Worm (Caenorhabditis elegans) whole organism, mixed stage, embryonic: ENCODE data around the gene K11H12.8.
A peak's percentile ranks its signal among the peaks of the same experiment; 100 is the strongest.

Experiments
- M03D4.4 ChIP-seq: sonication (generic microtip); optimal IDR thresholded peaks from 2 replicates; lab custom pipeline; 2017; ENCODE audit warnings: mild to moderate bottlenecking, missing genetic modification characterization, missing compliant biosample characterization
- bed-3 ChIP-seq: fragments of 200-800 bp; sonication (Bioruptor generic); optimal IDR thresholded peaks from 3 replicates; lab custom pipeline; 2018; ENCODE audit warnings: mild to moderate bottlenecking, missing genetic modification characterization, moderate library complexity, missing compliant biosample characterization
- blmp-1 ChIP-seq: fragments of 150-350 bp; optimal IDR thresholded peaks from 2 replicates; lab custom pipeline; 2014; ENCODE audit warnings: missing biosample characterization, missing genetic modification characterization
- ceh-39 ChIP-seq: fragments of 150-350 bp; optimal IDR thresholded peaks from 2 replicates; lab custom pipeline; 2014; ENCODE audit warnings: missing biosample characterization, missing genetic modification characterization
- ceh-43 ChIP-seq: fragments of 200-800 bp; sonication (Bioruptor generic); optimal IDR thresholded peaks from 2 replicates; lab custom pipeline; 2018; ENCODE audit warnings: mild to moderate bottlenecking, missing genetic modification characterization, moderate library complexity, missing compliant biosample characterization
- ceh-83 ChIP-seq: fragments of 200-800 bp; sonication (Bioruptor generic); optimal IDR thresholded peaks from 2 replicates; lab custom pipeline; 2018; ENCODE audit warnings: mild to moderate bottlenecking, missing genetic modification characterization, missing compliant biosample characterization
- ces-1 ChIP-seq: fragments of 150-350 bp; optimal IDR thresholded peaks from 2 replicates; lab custom pipeline; 2014; ENCODE audit warnings: missing biosample characterization, missing genetic modification reagents, missing genetic modification characterization
- cnd-1 ChIP-seq: fragments of 200-800 bp; sonication (Bioruptor generic); optimal IDR thresholded peaks from 2 replicates; lab custom pipeline; 2018; ENCODE audit warnings: mild to moderate bottlenecking, missing genetic modification characterization, missing compliant biosample characterization
- drap-1 ChIP-seq: fragments of 200-800 bp; sonication (Bioruptor generic); optimal IDR thresholded peaks from 3 replicates; lab custom pipeline; 2018; ENCODE audit warnings: mild to moderate bottlenecking, missing genetic modification characterization, missing compliant biosample characterization
- elt-3 ChIP-seq: fragments of 150-350 bp; optimal IDR thresholded peaks from 2 replicates; lab custom pipeline; 2014; ENCODE audit warnings: missing biosample characterization, missing genetic modification characterization
- flh-1 ChIP-seq: fragments of 200-800 bp; sonication (Bioruptor generic); optimal IDR thresholded peaks from 2 replicates; lab custom pipeline; 2018; ENCODE audit warnings: mild to moderate bottlenecking, missing genetic modification characterization, moderate library complexity, missing compliant biosample characterization
- ham-2 ChIP-seq: fragments of 200-800 bp; sonication (Bioruptor generic); optimal IDR thresholded peaks from 2 replicates; lab custom pipeline; 2018; ENCODE audit warnings: mild to moderate bottlenecking, missing genetic modification characterization, missing compliant biosample characterization
- hlh-1 ChIP-seq: fragments of 150-350 bp; optimal IDR thresholded peaks from 2 replicates; lab custom pipeline; 2014; ENCODE audit warnings: missing biosample characterization, missing genetic modification reagents, missing genetic modification characterization
- lin-13 ChIP-seq: fragments of 150-350 bp; optimal IDR thresholded peaks from 2 replicates; lab custom pipeline; 2014; ENCODE audit warnings: missing biosample characterization, missing genetic modification characterization
- lin-32 ChIP-seq: fragments of 200-800 bp; sonication (Bioruptor generic); optimal IDR thresholded peaks from 2 replicates; lab custom pipeline; 2018; ENCODE audit warnings: mild to moderate bottlenecking, missing genetic modification characterization, missing compliant biosample characterization
- lsy-2 ChIP-seq: fragments of 150-350 bp; optimal IDR thresholded peaks from 2 replicates; lab custom pipeline; 2014; ENCODE audit warnings: missing biosample characterization, missing genetic modification characterization
- mab-5 ChIP-seq: fragments of 150-350 bp; optimal IDR thresholded peaks from 2 replicates; lab custom pipeline; 2014; ENCODE audit warnings: missing biosample characterization, missing genetic modification characterization
- mep-1 ChIP-seq: fragments of 150-350 bp; optimal IDR thresholded peaks from 2 replicates; lab custom pipeline; 2017; ENCODE audit warnings: missing biosample characterization, missing genetic modification reagents, missing genetic modification characterization, inconsistent platforms
- mls-2 ChIP-seq: sonication (generic microtip); optimal IDR thresholded peaks from 2 replicates; lab custom pipeline; 2016; ENCODE audit warnings: mild to moderate bottlenecking, missing genetic modification characterization, moderate library complexity, missing compliant biosample characterization
- nhr-2 ChIP-seq: fragments of 150-350 bp; optimal IDR thresholded peaks from 2 replicates; lab custom pipeline; 2014; ENCODE audit warnings: missing biosample characterization, missing genetic modification characterization
- nhr-237 ChIP-seq: fragments of 150-350 bp; optimal IDR thresholded peaks from 2 replicates; lab custom pipeline; 2014; ENCODE audit warnings: missing biosample characterization, missing genetic modification characterization
- nhr-28 ChIP-seq: fragments of 150-350 bp; optimal IDR thresholded peaks from 2 replicates; lab custom pipeline; 2014; ENCODE audit warnings: missing biosample characterization, missing genetic modification characterization
- nhr-76 ChIP-seq: sonication (generic microtip); optimal IDR thresholded peaks from 2 replicates; lab custom pipeline; 2017; ENCODE audit warnings: missing biosample characterization, missing genetic modification characterization
- pha-4 ChIP-seq: fragments of 150-350 bp; optimal IDR thresholded peaks from 2 replicates; lab custom pipeline; 2018; ENCODE audit warnings: missing biosample characterization, missing genetic modification reagents, missing genetic modification characterization
- sem-2 ChIP-seq: fragments of 200-800 bp; sonication (Bioruptor generic); optimal IDR thresholded peaks from 2 replicates; lab custom pipeline; 2018; ENCODE audit warnings: mild to moderate bottlenecking, missing genetic modification characterization, missing compliant biosample characterization
- snpc-4 ChIP-seq: fragments of 150-350 bp; optimal IDR thresholded peaks from 2 replicates; lab custom pipeline; 2014; ENCODE audit warnings: missing biosample characterization, missing genetic modification characterization
- sptf-1 ChIP-seq: sonication (generic microtip); optimal IDR thresholded peaks from 2 replicates; lab custom pipeline; 2017; ENCODE audit warnings: mild to moderate bottlenecking, missing genetic modification characterization, moderate library complexity, missing compliant biosample characterization
- tbx-8 ChIP-seq: fragments of 200-800 bp; sonication (Bioruptor generic); optimal IDR thresholded peaks from 2 replicates; lab custom pipeline; 2018; ENCODE audit warnings: mild to moderate bottlenecking, missing genetic modification characterization, moderate library complexity, missing compliant biosample characterization
- unc-120 ChIP-seq: sonication (generic microtip); optimal IDR thresholded peaks from 2 replicates; lab custom pipeline; 2017; ENCODE audit warnings: missing genetic modification characterization, missing compliant biosample characterization; ENCODE audit not compliant: poor library complexity, severe bottlenecking
- unc-39 ChIP-seq: fragments of 150-350 bp; optimal IDR thresholded peaks from 2 replicates; lab custom pipeline; 2014; ENCODE audit warnings: missing biosample characterization, missing genetic modification characterization
- unc-62 ChIP-seq: fragments of 150-350 bp; optimal IDR thresholded peaks from 2 replicates; lab custom pipeline; 2014; ENCODE audit warnings: missing biosample characterization, missing genetic modification reagents, missing genetic modification characterization
- zip-8 ChIP-seq: fragments of 150-350 bp; optimal IDR thresholded peaks from 2 replicates; lab custom pipeline; 2014; ENCODE audit warnings: missing biosample characterization, missing genetic modification characterization
- ztf-11 ChIP-seq: fragments of 150-350 bp; optimal IDR thresholded peaks from 2 replicates; lab custom pipeline; 2014; ENCODE audit warnings: missing biosample characterization, missing genetic modification characterization

The K11H12.8 gene

DNA sequence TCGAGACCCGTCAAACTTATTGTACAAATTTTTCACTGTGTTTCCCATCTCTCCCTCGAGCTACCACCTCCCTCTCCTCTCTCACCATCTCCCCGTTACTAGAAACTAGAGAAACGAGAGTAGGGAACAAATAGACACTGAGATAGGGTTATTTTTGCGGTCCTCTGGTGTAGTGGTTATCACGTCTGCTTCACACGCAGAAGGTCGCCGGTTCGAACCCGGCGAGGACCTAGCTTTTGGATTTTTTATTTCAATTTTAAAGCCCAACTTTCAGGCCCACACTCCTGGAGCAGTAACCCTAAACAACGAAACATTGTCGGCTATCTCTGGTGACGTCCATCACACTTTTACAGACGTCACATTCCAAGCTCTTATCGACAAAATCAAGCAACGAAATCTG, 34.9 kb upstream of the K11H12.8 start:
- no peak for TF ChIP-seq unc-39 (tag; lab: Kevin White, UChicago)
- no peak for TF ChIP-seq elt-3 (tag; lab: Kevin White, UChicago)
- no peak for TF ChIP-seq snpc-4 (tag; lab: Kevin White, UChicago)
- TF ChIP-seq ceh-83 (GFP tag; lab: Kevin White, UChicago), result peak; percentile 85
- peak; percentile 82 for TF ChIP-seq drap-1 (GFP tag; lab: Kevin White, UChicago)
- peak; percentile 68 for TF ChIP-seq ham-2 (GFP tag; lab: Kevin White, UChicago)
- no peak for TF ChIP-seq blmp-1 (tag; lab: Kevin White, UChicago)
- peak; percentile 76 for TF ChIP-seq cnd-1 (tag; lab: Kevin White, UChicago)
- peak; percentile 26 for TF ChIP-seq pha-4 (tag; lab: Kevin White, UChicago)
- TF ChIP-seq ceh-39 (tag; lab: Kevin White, UChicago), result no peak
- TF ChIP-seq unc-120 (tag; lab: Kevin White, UChicago), result peak; percentile 76
- TF ChIP-seq lsy-2 (tag; lab: Kevin White, UChicago), result peak; percentile 2
- peak; percentile 70 for TF ChIP-seq flh-1
- peak; percentile 74 for TF ChIP-seq ceh-43 (GFP tag; lab: Kevin White, UChicago)
- peak; percentile 81 for TF ChIP-seq lin-32 (GFP tag; lab: Kevin White, UChicago)
- peak; percentile 69 for TF ChIP-seq bed-3 (GFP tag; lab: Kevin White, UChicago)
- TF ChIP-seq sptf-1 (tag; lab: Kevin White, UChicago), result peak; percentile 91
- no peak for TF ChIP-seq nhr-76 (tag; lab: Kevin White, UChicago)
- TF ChIP-seq mls-2, result peak; percentile 78
- no peak for TF ChIP-seq lin-13 (tag; lab: Kevin White, UChicago)
- TF ChIP-seq ces-1, result peak; percentile 28
- TF ChIP-seq mep-1 (tag; lab: Kevin White, UChicago), result peak; percentile 29
- peak; percentile 20 for TF ChIP-seq nhr-28 (tag; lab: Kevin White, UChicago)
- peak; percentile 86 for TF ChIP-seq M03D4.4 (tag; lab: Kevin White, UChicago)
- TF ChIP-seq nhr-237 (tag; lab: Kevin White, UChicago), result peak; percentile 8
- no peak for TF ChIP-seq zip-8 (tag; lab: Kevin White, UChicago)
- TF ChIP-seq hlh-1 (tag; lab: Kevin White, UChicago), result no peak
- TF ChIP-seq tbx-8 (GFP tag; lab: Kevin White, UChicago), result peak; percentile 72
- TF ChIP-seq sem-2 (GFP tag; lab: Kevin White, UChicago), result peak; percentile 61
- peak; percentile 5 for TF ChIP-seq unc-62 (GFP tag; lab: Kevin White, UChicago)
- no peak for TF ChIP-seq mab-5
- peak; percentile 21 for TF ChIP-seq ztf-11 (tag; lab: Kevin White, UChicago)

DNA sequence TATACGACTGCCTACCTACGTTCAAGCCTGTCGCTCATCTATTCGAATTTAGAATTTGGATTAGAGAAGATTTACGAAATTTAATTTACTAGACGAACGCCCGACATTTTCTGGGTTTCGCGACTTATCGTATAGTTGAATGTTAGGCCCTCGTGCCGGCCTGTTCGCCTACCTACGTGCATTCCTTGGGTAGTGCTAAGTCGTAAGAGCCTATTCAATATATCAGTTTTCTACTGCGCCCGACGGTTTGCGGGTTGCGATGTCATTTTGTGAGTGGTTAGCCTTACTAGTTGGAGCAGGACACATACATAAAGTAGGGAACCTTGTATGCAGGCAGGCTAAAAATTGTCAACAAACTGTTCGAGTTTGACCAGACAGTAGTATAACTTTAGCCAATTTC, 32.2 kb upstream of the K11H12.8 start:
- TF ChIP-seq lin-32 (GFP tag; lab: Kevin White, UChicago) (no peak), nhr-28 (tag; lab: Kevin White, UChicago) (no peak), sem-2 (GFP tag; lab: Kevin White, UChicago) (no peak), M03D4.4 (tag; lab: Kevin White, UChicago) (no peak), unc-62 (GFP tag; lab: Kevin White, UChicago) (no peak), tbx-8 (GFP tag; lab: Kevin White, UChicago) (no peak), ceh-83 (GFP tag; lab: Kevin White, UChicago) (no peak), unc-120 (tag; lab: Kevin White, UChicago) (no peak), bed-3 (GFP tag; lab: Kevin White, UChicago) (no peak), ceh-39 (tag; lab: Kevin White, UChicago) (no peak)
- TF ChIP-seq, all 35 proteins: peak for 0

DNA sequence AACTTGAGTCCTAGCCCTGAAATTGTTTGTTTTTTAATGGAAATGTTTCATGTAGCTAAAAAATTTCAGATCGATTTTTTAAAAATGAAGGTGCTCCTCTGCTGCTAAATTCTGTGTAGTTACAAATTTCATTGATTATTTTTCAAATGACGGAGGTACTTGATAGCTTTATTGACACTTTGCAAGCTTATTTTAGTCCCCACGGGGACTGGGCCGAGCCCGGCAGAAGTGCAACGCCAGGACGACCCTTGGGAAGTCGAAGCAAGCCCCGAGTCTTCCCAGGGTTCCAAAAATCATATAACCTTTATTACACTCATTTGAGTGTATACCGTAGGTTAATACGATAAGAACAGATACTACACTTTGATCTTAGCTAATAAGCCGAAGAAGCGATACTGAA, 31.3 kb upstream of the K11H12.8 start:
- TF ChIP-seq bed-3 (GFP tag; lab: Kevin White, UChicago), result no peak
- TF ChIP-seq ceh-43 (GFP tag; lab: Kevin White, UChicago), result no peak
- no peak for TF ChIP-seq unc-62 (GFP tag; lab: Kevin White, UChicago)
- no peak for TF ChIP-seq snpc-4 (tag; lab: Kevin White, UChicago)

DNA sequence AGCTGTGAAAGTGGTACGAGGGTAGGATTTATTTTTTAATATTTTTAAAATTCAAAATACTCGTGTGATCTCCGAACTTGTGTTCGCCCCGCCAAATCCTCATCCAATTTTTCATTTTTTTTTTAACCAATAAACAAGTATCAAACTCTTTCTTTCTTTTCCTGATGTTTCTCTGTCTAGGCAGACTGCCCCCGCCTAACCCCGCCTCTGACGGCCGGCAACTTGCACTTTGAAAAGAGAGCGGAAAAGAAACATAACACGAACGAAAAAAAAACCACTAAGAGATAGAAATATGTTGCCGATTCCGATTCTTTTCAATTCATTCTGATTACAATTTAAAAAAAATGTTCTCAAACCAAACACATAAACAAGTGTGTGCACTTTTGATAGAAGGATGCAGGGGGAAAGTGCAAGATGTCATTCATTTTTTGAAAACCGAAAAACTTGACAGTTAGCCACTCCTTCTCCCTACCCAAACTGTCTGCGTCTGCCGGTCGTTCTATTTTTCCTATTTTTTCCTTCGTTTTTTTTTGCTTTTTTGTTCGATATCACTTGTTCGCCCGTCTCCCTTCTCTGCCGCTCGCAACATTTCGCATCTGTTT, 29.1 kb upstream of the K11H12.8 start:
- TF ChIP-seq ham-2 (GFP tag; lab: Kevin White, UChicago) (no peak), zip-8 (tag; lab: Kevin White, UChicago) (no peak), nhr-2 (tag; lab: Kevin White, UChicago) (no peak)
